Fruit fly (Drosophila melanogaster) whole organism, prepupa: ENCODE results near the gene Rpt3R.
A peak's percentile ranks its signal among the peaks of the same experiment; 100 is the strongest.

ENCODE experiments used
- CG10669 ChIP-seq: fragments of 200-800 bp; sonication (Bioruptor generic); optimal IDR thresholded peaks from 3 replicates; lab custom pipeline; 2018; ENCODE audit warnings: missing biosample characterization, mild to moderate bottlenecking, missing genetic modification characterization, moderate library complexity
- CG11762 ChIP-seq: fragments of 200-800 bp; sonication (Bioruptor generic); optimal IDR thresholded peaks from 3 replicates; lab custom pipeline; 2016; ENCODE audit warnings: missing biosample characterization, missing genetic modification characterization; ENCODE audit not compliant: insufficient read depth
- CG11902 ChIP-seq: fragments of 200-800 bp; sonication (Bioruptor generic); optimal IDR thresholded peaks from 3 replicates; lab custom pipeline; 2016; ENCODE audit warnings: missing biosample characterization, missing genetic modification characterization
- CG15336 ChIP-seq: fragments of 200-800 bp; sonication (Bioruptor generic); IDR thresholded peaks from 2 replicates; pipeline ENCODE4 v1.3.6; 2022; ENCODE audit warnings: missing biosample characterization, missing genetic modification characterization
- CG1621 ChIP-seq: fragments of 200-800 bp; sonication (Bioruptor generic); optimal IDR thresholded peaks from 3 replicates; lab custom pipeline; 2018; ENCODE audit warnings: missing biosample characterization, mild to moderate bottlenecking, missing genetic modification characterization
- CG3032 ChIP-seq: fragments of 200-800 bp; optimal IDR thresholded peaks from 2 replicates; lab custom pipeline; 2019; ENCODE audit warnings: missing biosample characterization, mild to moderate bottlenecking, missing genetic modification characterization, moderate library complexity
- CG31627 ChIP-seq: fragments of 200-800 bp; sonication (Bioruptor generic); optimal IDR thresholded peaks from 3 replicates; lab custom pipeline; 2016; ENCODE audit warnings: missing biosample characterization, missing genetic modification characterization
- CG3919 ChIP-seq: fragments of 200-800 bp; sonication (Bioruptor generic); optimal IDR thresholded peaks from 3 replicates; lab custom pipeline; 2016; ENCODE audit warnings: missing biosample characterization, missing genetic modification characterization
- CG4318 ChIP-seq: fragments of 200-800 bp; sonication (Bioruptor generic); optimal IDR thresholded peaks from 3 replicates; lab custom pipeline; 2017; ENCODE audit warnings: missing biosample characterization, mild to moderate bottlenecking, missing genetic modification characterization
- CG6163 ChIP-seq: fragments of 200-800 bp; sonication (Bioruptor generic); IDR thresholded peaks from 3 replicates; pipeline ENCODE4 v1.3.6; 2022; ENCODE audit warnings: missing biosample characterization, missing genetic modification characterization
- CG6808 ChIP-seq: fragments of 200-800 bp; sonication (Bioruptor generic); optimal IDR thresholded peaks from 3 replicates; lab custom pipeline; 2017; ENCODE audit warnings: missing biosample characterization, missing genetic modification characterization, mild to moderate bottlenecking, moderate library complexity, missing genetic modification reagents
- CG7368 ChIP-seq: fragments of 200-800 bp; sonication (Bioruptor generic); optimal IDR thresholded peaks from 3 replicates; lab custom pipeline; 2016; ENCODE audit warnings: missing biosample characterization, missing genetic modification characterization
- CG8119 ChIP-seq: fragments of 200-800 bp; sonication (Bioruptor generic); IDR thresholded peaks from 3 replicates; pipeline ENCODE4 v1.3.6; 2022; ENCODE audit warnings: missing biosample characterization, missing genetic modification characterization
- CG8632 ChIP-seq: fragments of 200-800 bp; sonication (Bioruptor generic); optimal IDR thresholded peaks from 3 replicates; lab custom pipeline; 2016; ENCODE audit warnings: missing biosample characterization, missing genetic modification characterization
- CG9139 ChIP-seq: fragments of 200-800 bp; sonication (Bioruptor generic); optimal IDR thresholded peaks from 3 replicates; lab custom pipeline; 2017; ENCODE audit warnings: missing biosample characterization, mild to moderate bottlenecking, missing genetic modification characterization
- Eip78C ChIP-seq: fragments of 200-800 bp; sonication (Bioruptor generic); peaks from one replicate; lab custom pipeline; 2016; ENCODE audit warnings: missing biosample characterization, missing genetic modification characterization
- Eip93F ChIP-seq: fragments of 200-800 bp; sonication (Bioruptor generic); optimal IDR thresholded peaks from 2 replicates; lab custom pipeline; 2016; ENCODE audit warnings: missing biosample characterization, mild to moderate bottlenecking, missing genetic modification characterization
- Ets96B ChIP-seq: fragments of 200-800 bp; optimal IDR thresholded peaks from 2 replicates; lab custom pipeline; 2019; ENCODE audit warnings: missing biosample characterization, mild to moderate bottlenecking, missing genetic modification characterization, moderate library complexity
- Gug ChIP-seq: fragments of 200-800 bp; sonication (Bioruptor generic); IDR thresholded peaks from 2 replicates; pipeline ENCODE4 v1.3.6; 2022; ENCODE audit warnings: missing biosample characterization, missing genetic modification characterization
- Hr39 ChIP-seq: fragments of 200-800 bp; sonication (Bioruptor generic); optimal IDR thresholded peaks from 2 replicates; lab custom pipeline; 2016; ENCODE audit warnings: missing biosample characterization, missing genetic modification characterization
- Met ChIP-seq: fragments of 200-800 bp; sonication (Bioruptor generic); optimal IDR thresholded peaks from 3 replicates; lab custom pipeline; 2016; ENCODE audit warnings: missing biosample characterization, missing genetic modification characterization
- Smox ChIP-seq: fragments of 200-800 bp; sonication (Bioruptor generic); optimal IDR thresholded peaks from 3 replicates; lab custom pipeline; 2016; ENCODE audit warnings: missing biosample characterization, missing genetic modification characterization
- Sox102F ChIP-seq: fragments of 200-800 bp; sonication (Bioruptor generic); optimal IDR thresholded peaks from 2 replicates; lab custom pipeline; 2016; ENCODE audit warnings: missing biosample characterization, mild to moderate bottlenecking, missing genetic modification characterization
- Sox14 ChIP-seq: fragments of 200-800 bp; sonication (Bioruptor generic); optimal IDR thresholded peaks from 3 replicates; lab custom pipeline; 2016; ENCODE audit warnings: missing biosample characterization, missing genetic modification characterization
- Sox15 ChIP-seq: fragments of 200-800 bp; sonication (Bioruptor generic); optimal IDR thresholded peaks from 3 replicates; lab custom pipeline; 2016; ENCODE audit warnings: missing biosample characterization, missing genetic modification characterization
- acj6 ChIP-seq: fragments of 200-800 bp; sonication (Bioruptor generic); optimal IDR thresholded peaks from 3 replicates; lab custom pipeline; 2016; ENCODE audit warnings: missing biosample characterization, missing genetic modification characterization
- cyc ChIP-seq: fragments of 200-800 bp; sonication (Bioruptor generic); optimal IDR thresholded peaks from 3 replicates; lab custom pipeline; 2016; ENCODE audit warnings: missing biosample characterization, missing genetic modification characterization
- dac ChIP-seq: fragments of 200-800 bp; sonication (Bioruptor generic); optimal IDR thresholded peaks from 2 replicates; lab custom pipeline; 2017; ENCODE audit warnings: missing biosample characterization, mild to moderate bottlenecking, missing genetic modification characterization
- eg ChIP-seq: fragments of 200-800 bp; sonication (Bioruptor generic); IDR thresholded peaks from 3 replicates; pipeline ENCODE4 v1.3.6; 2022; ENCODE audit warnings: missing biosample characterization, missing genetic modification characterization
- esn ChIP-seq: fragments of 200-800 bp; sonication (Bioruptor generic); optimal IDR thresholded peaks from 2 replicates; lab custom pipeline; 2016; ENCODE audit warnings: missing biosample characterization, mild to moderate bottlenecking, missing genetic modification characterization, moderate library complexity
- lz ChIP-seq: fragments of 200-800 bp; sonication (Bioruptor generic); optimal IDR thresholded peaks from 3 replicates; lab custom pipeline; 2016; ENCODE audit warnings: missing biosample characterization, missing genetic modification characterization
- ss ChIP-seq, 2 experiments: fragments of 200-800 bp; sonication (Bioruptor generic); optimal IDR thresholded peaks; 2 replicates in 1 of 2; 3 replicates in 1 of 2; lab custom pipeline; 2017 to 2018; ENCODE audit warnings: mild to moderate bottlenecking in 2 of 2, missing biosample characterization in 2 of 2, missing genetic modification characterization in 2 of 2, moderate library complexity in 1 of 2
- svp ChIP-seq: fragments of 200-800 bp; sonication (Bioruptor generic); peaks from one replicate; lab custom pipeline; 2016; ENCODE audit warnings: missing biosample characterization, missing genetic modification characterization
- topi ChIP-seq: fragments of 200-800 bp; sonication (Bioruptor generic); optimal IDR thresholded peaks from 3 replicates; lab custom pipeline; 2016; ENCODE audit warnings: missing biosample characterization, missing genetic modification characterization

Rpt3R gene

DNA sequence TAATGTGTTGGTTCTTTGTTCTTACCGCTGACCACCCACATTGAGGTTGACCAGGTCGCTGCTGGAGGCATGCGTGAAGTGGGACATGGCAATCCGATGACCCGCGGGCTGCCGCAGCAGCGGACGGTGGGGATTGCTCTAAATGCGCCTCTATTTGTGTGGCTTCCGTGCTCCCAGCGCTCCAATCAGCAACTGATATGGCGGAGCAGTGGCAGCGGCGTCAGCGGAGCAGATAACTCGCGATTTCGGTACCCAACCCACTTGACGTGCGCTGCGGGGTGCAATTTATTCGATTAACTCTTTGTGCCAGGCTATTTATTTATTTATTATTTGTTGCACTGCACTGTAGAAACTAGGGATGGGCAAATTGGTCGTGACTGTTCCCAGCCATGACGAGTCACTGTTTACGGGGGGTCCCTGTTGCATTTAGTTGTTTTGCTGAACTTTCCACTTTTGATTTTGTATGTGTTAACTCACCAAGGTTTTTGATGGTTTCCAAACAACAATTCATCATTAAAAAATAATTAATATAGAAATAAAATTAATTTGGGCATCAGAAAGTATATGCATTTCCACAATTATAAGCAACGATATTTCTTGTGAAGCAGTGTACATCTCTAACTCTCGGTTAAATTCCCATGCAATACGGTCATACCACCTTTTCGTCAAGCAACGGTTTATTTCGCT is 44.5 kb upstream of the Rpt3R start, which contains the start of the genes CG9467 and CG8526 (continued):
- peak; percentile 48 for TF ChIP-seq Eip93F
- TF ChIP-seq CG3919: no peak
- no peak for TF ChIP-seq Sox102F
- peak; percentile 50 for TF ChIP-seq Ets96B (tag; lab: Kevin White, UChicago)
- 0 out of 2 replicates have a peak, but pooled peaks have one; percentile 23 for TF ChIP-seq CG15336
- TF ChIP-seq CG9139 (GFP tag; lab: Kevin White, UChicago): no peak
- no peak for TF ChIP-seq CG7368 (GFP tag; lab: Kevin White, UChicago)
- TF ChIP-seq dac (GFP tag; lab: Kevin White, UChicago): peak; percentile 26
- no peak for TF ChIP-seq CG8632 (GFP tag; lab: Kevin White, UChicago)
- TF ChIP-seq CG31627: peak; percentile 55
- TF ChIP-seq Smox (GFP tag; lab: Kevin White, UChicago): no peak
- TF ChIP-seq CG10669: no peak
- no peak for TF ChIP-seq CG4318 (GFP tag; lab: Kevin White, UChicago)
- TF ChIP-seq CG11762 (GFP tag; lab: Kevin White, UChicago): no peak
- TF ChIP-seq Eip78C (GFP tag; lab: Kevin White, UChicago): peak; percentile 83
- TF ChIP-seq eg (GFP tag; lab: Robert Waterston, UW): peak; percentile 47; the same call in 1 of the 3 replicates

- TF ChIP-seq Smox (GFP tag; lab: Kevin White, UChicago) (no peak), CG31627 (peak; percentile 19), eg (GFP tag; lab: Robert Waterston, UW) (peak; percentile 25; the same call in 1 of the 3 replicates), ss (GFP tag; optimal IDR thresholded peaks at IDR 0.05; lab: Kevin White, UChicago) (no peak), CG8119 (GFP tag; lab: Robert Waterston, UW) (peak; percentile 61; the same call in 2 of the 3 replicates), acj6 (GFP tag; lab: Kevin White, UChicago) (peak; percentile 11), dac (GFP tag; lab: Kevin White, UChicago) (no peak), esn (GFP tag; lab: Kevin White, UChicago) (peak; percentile 41), Gug (GFP tag; lab: Robert Waterston, UW) (no peak), Eip78C (GFP tag; lab: Kevin White, UChicago) (peak; percentile 79), CG15336 (peak; percentile 70)
These were observed 36.7 kb upstream of the Rpt3R start, which contains the start of gene CG8516 for dm6 chr3R:9793018-9793417. TSS of gene CG8516 (plus strand) at chr3R:9793295.

- TF ChIP-seq Hr39 (GFP tag; lab: Kevin White, UChicago): peak; percentile 68
- peak; percentile 53 for TF ChIP-seq topi (GFP tag; lab: Kevin White, UChicago)
- no peak for TF ChIP-seq CG1621 (tag; lab: Kevin White, UChicago)
- no peak for TF ChIP-seq CG8119 (GFP tag; lab: Robert Waterston, UW)
- TF ChIP-seq Eip78C (GFP tag; lab: Kevin White, UChicago): peak; percentile 83
- peak; percentile 13 for TF ChIP-seq Sox15 (GFP tag; lab: Kevin White, UChicago)
- TF ChIP-seq Sox14: peak; percentile 76
- TF ChIP-seq Ets96B (tag; lab: Kevin White, UChicago): peak; percentile 38
- TF ChIP-seq cyc (GFP tag; lab: Kevin White, UChicago): peak; percentile 35
- TF ChIP-seq CG31627: peak; percentile 58
- peak; percentile 58 for TF ChIP-seq CG3032 (tag; lab: Kevin White, UChicago)
- 0 out of 2 replicates have a peak, but pooled peaks have one; percentile 9 for TF ChIP-seq Gug (GFP tag; lab: Robert Waterston, UW)
- TF ChIP-seq svp (GFP tag; lab: Kevin White, UChicago): no peak
- peak; percentile 47 for TF ChIP-seq acj6 (GFP tag; lab: Kevin White, UChicago)
- TF ChIP-seq Met (GFP tag; lab: Kevin White, UChicago): no peak
- no peak for TF ChIP-seq CG6163 (GFP tag; lab: Robert Waterston, UW)
- TF ChIP-seq CG11902 (GFP tag; lab: Kevin White, UChicago): peak; percentile 9
- TF ChIP-seq esn (GFP tag; lab: Kevin White, UChicago): peak; percentile 71
- no peak for TF ChIP-seq CG6808 (GFP tag; lab: Kevin White, UChicago)
- peak; percentile 65 for TF ChIP-seq lz (GFP tag; lab: Kevin White, UChicago)
These were observed 35.0 kb upstream of the Rpt3R start, which contains the start of the genes CG12945 and CG8507 for dm6 chr3R:9791177-9791806. TSS of gene CG12945 (minus strand) at chr3R:9791221. TSS of gene CG8507 (plus strand) at chr3R:9791483.
